Fruit fly (Drosophila melanogaster) whole organism, embryonic: ENCODE results near the gene CG5355.

Experiments
- ATbp ChIP-seq: fragments of 200-800 bp; sonication (Bioruptor generic); optimal IDR thresholded peaks from 2 replicates; lab custom pipeline; 2017; ENCODE audit warnings: missing biosample characterization, mild to moderate bottlenecking, missing genetic modification characterization, missing genetic modification reagents
- CG10543 ChIP-seq: fragments of 200-800 bp; sonication (Bioruptor generic); optimal IDR thresholded peaks from 3 replicates; lab custom pipeline; 2017; ENCODE audit warnings: missing biosample characterization, mild to moderate bottlenecking, missing genetic modification characterization, moderate library complexity
- CG11456 ChIP-seq: fragments of 200-800 bp; sonication (Bioruptor generic); IDR thresholded peaks from 3 replicates; pipeline ENCODE4 v1.3.6; 2022; ENCODE audit warnings: missing biosample characterization, missing genetic modification characterization
- CG12236 ChIP-seq: fragments of 200-800 bp; sonication (Bioruptor generic); optimal IDR thresholded peaks from 2 replicates; lab custom pipeline; 2016; ENCODE audit warnings: missing biosample characterization, missing genetic modification characterization
- CG14441 ChIP-seq: fragments of 200-800 bp; sonication (Bioruptor generic); IDR thresholded peaks from 2 replicates; pipeline ENCODE4 v1.3.6; 2022; ENCODE audit warnings: missing biosample characterization, missing genetic modification characterization
- CG15073 ChIP-seq: fragments of 200-800 bp; sonication (Bioruptor generic); optimal IDR thresholded peaks from 2 replicates; lab custom pipeline; 2016; ENCODE audit warnings: missing biosample characterization, missing genetic modification characterization
- CG17328 ChIP-seq: fragments of 200-800 bp; sonication (Bioruptor generic); IDR thresholded peaks from 2 replicates; pipeline ENCODE4 v1.3.6; 2022; ENCODE audit warnings: missing biosample characterization, missing genetic modification characterization
- CG17361 ChIP-seq: fragments of 200-800 bp; sonication (Bioruptor generic); IDR thresholded peaks from 3 replicates; pipeline ENCODE4 v1.3.6; 2022; ENCODE audit warnings: missing biosample characterization, missing genetic modification characterization
- CG1832 ChIP-seq: fragments of 200-800 bp; sonication (Bioruptor generic); optimal IDR thresholded peaks from 2 replicates; lab custom pipeline; 2017; ENCODE audit warnings: missing biosample characterization, mild to moderate bottlenecking, missing genetic modification characterization, inconsistent platforms
- CG2889 ChIP-seq: fragments of 200-800 bp; sonication (Bioruptor generic); IDR thresholded peaks from 3 replicates; pipeline ENCODE4 v1.3.6; 2022; ENCODE audit warnings: missing biosample characterization, missing genetic modification characterization
- CG31388 ChIP-seq: fragments of 200-800 bp; sonication (Bioruptor generic); optimal IDR thresholded peaks from 2 replicates; lab custom pipeline; 2016; ENCODE audit warnings: missing biosample characterization, missing genetic modification characterization
- CG3281 ChIP-seq: fragments of 200-800 bp; sonication (Bioruptor generic); optimal IDR thresholded peaks from 3 replicates; lab custom pipeline; 2017; ENCODE audit warnings: missing biosample characterization, mild to moderate bottlenecking, missing genetic modification characterization
- CG33213 ChIP-seq: fragments of 200-800 bp; sonication (Bioruptor generic); optimal IDR thresholded peaks from 3 replicates; lab custom pipeline; 2016; ENCODE audit warnings: missing biosample characterization, missing genetic modification characterization
- CG8290 ChIP-seq, 3 experiments: fragments of 200-800 bp; sonication (Bioruptor generic); optimal IDR thresholded peaks; 2 replicates each; lab custom pipeline; 2016 to 2019; ENCODE audit warnings: missing biosample characterization in 3 of 3, missing genetic modification characterization in 3 of 3, mild to moderate bottlenecking in 2 of 3, moderate library complexity in 1 of 3
- CG9876 ChIP-seq: fragments of 200-800 bp; sonication (Bioruptor generic); optimal IDR thresholded peaks from 2 replicates; lab custom pipeline; 2016; ENCODE audit warnings: missing biosample characterization, missing genetic modification characterization
- CkIIα-i1 ChIP-seq: fragments of 200-800 bp; sonication (Bioruptor generic); IDR thresholded peaks from 2 replicates; pipeline ENCODE4 v1.3.6; 2022; ENCODE audit warnings: missing biosample characterization, missing genetic modification characterization
- E2f2 ChIP-seq: fragments of 200-800 bp; sonication (Bioruptor generic); IDR thresholded peaks from 2 replicates; pipeline ENCODE4 v1.3.6; 2022; ENCODE audit warnings: missing biosample characterization, missing genetic modification characterization
- Gug ChIP-seq: fragments of 200-800 bp; sonication (Bioruptor generic); IDR thresholded peaks from 4 replicates; pipeline ENCODE4 v1.3.6; 2022; ENCODE audit warnings: missing biosample characterization, missing genetic modification characterization
- HLHmδ ChIP-seq: fragments of 200-800 bp; sonication (Bioruptor generic); optimal IDR thresholded peaks from 2 replicates; lab custom pipeline; 2018; ENCODE audit warnings: missing biosample characterization, mild to moderate bottlenecking, missing genetic modification characterization, moderate library complexity
- Hey ChIP-seq: fragments of 200-800 bp; sonication (Bioruptor generic); optimal IDR thresholded peaks from 3 replicates; lab custom pipeline; 2018; ENCODE audit warnings: missing biosample characterization, mild to moderate bottlenecking, missing genetic modification characterization
- Hmx ChIP-seq: fragments of 200-800 bp; sonication (Bioruptor generic); optimal IDR thresholded peaks from 2 replicates; lab custom pipeline; 2016; ENCODE audit warnings: missing biosample characterization, missing genetic modification characterization
- Hr78 ChIP-seq, 2 experiments: fragments of 200-800 bp in 1 of 2; fragments of >200 bp in 1 of 2; sonication (Bioruptor generic) in 1 of 2; optimal IDR thresholded peaks; 2 replicates each; lab custom pipeline; 2017 to 2019; ENCODE audit warnings: missing biosample characterization in 2 of 2, missing genetic modification characterization in 2 of 2, mild to moderate bottlenecking in 1 of 2, moderate library complexity in 1 of 2
- Lpt ChIP-seq: fragments of >200 bp; optimal IDR thresholded peaks from 2 replicates; lab custom pipeline; 2018; ENCODE audit warnings: missing biosample characterization, missing genetic modification characterization
- MESR4 ChIP-seq: fragments of 200-800 bp; sonication (Bioruptor generic); optimal IDR thresholded peaks from 2 replicates; lab custom pipeline; 2018; ENCODE audit warnings: missing biosample characterization, mild to moderate bottlenecking, missing genetic modification characterization, moderate library complexity
- Mrtf ChIP-seq: fragments of 200-800 bp; sonication (Bioruptor generic); IDR thresholded peaks from 3 replicates; pipeline ENCODE4 v1.3.6; 2022; ENCODE audit warnings: missing biosample characterization, missing genetic modification characterization
- Side ChIP-seq: fragments of 200-800 bp; sonication (Bioruptor generic); optimal IDR thresholded peaks from 2 replicates; lab custom pipeline; 2016; ENCODE audit warnings: missing biosample characterization, missing genetic modification characterization
- Sry-δ ChIP-seq: fragments of 200-800 bp; sonication (Bioruptor generic); optimal IDR thresholded peaks from 2 replicates; lab custom pipeline; 2016; ENCODE audit warnings: missing biosample characterization, missing genetic modification characterization
- TFAM ChIP-seq: fragments of 200-800 bp; sonication (Bioruptor generic); optimal IDR thresholded peaks from 2 replicates; lab custom pipeline; 2017; ENCODE audit warnings: missing biosample characterization, missing genetic modification characterization, inconsistent platforms
- Trl ChIP-seq, 3 experiments: fragments of >200 bp in 2 of 3; fragments of 200-800 bp in 1 of 3; sonication (Bioruptor generic) in 1 of 3; optimal IDR thresholded peaks; 2 replicates in 1 of 3; 3 replicates in 2 of 3; lab custom pipeline; 2016 to 2017; ENCODE audit warnings: missing biosample characterization in 1 of 3, missing genetic modification characterization in 1 of 3
- ab ChIP-seq: fragments of 200-800 bp; sonication (Bioruptor generic); optimal IDR thresholded peaks from 2 replicates; lab custom pipeline; 2016; ENCODE audit warnings: missing biosample characterization, missing genetic modification characterization
- ap ChIP-seq: fragments of 200-800 bp; sonication (Bioruptor generic); IDR thresholded peaks from 2 replicates; pipeline ENCODE4 v1.3.6; 2022; ENCODE audit warnings: missing biosample characterization, missing genetic modification characterization
- br ChIP-seq: fragments of >200 bp; optimal IDR thresholded peaks from 2 replicates; lab custom pipeline; 2017
- da ChIP-seq: fragments of 200-800 bp; sonication (Bioruptor generic); optimal IDR thresholded peaks from 2 replicates; lab custom pipeline; 2016; ENCODE audit warnings: missing biosample characterization, missing genetic modification characterization
- dan ChIP-seq: fragments of 200-800 bp; sonication (Bioruptor generic); IDR thresholded peaks from 2 replicates; pipeline ENCODE4 v1.3.6; 2022; ENCODE audit warnings: missing biosample characterization, missing genetic modification characterization
- dmrt11E ChIP-seq: fragments of 200-800 bp; sonication (Bioruptor generic); optimal IDR thresholded peaks from 3 replicates; lab custom pipeline; 2018; ENCODE audit warnings: missing biosample characterization, mild to moderate bottlenecking, missing genetic modification characterization, moderate library complexity
- gcm ChIP-seq: fragments of 200-800 bp; sonication (Bioruptor generic); optimal IDR thresholded peaks from 2 replicates; lab custom pipeline; 2019; ENCODE audit warnings: missing biosample characterization, mild to moderate bottlenecking, missing genetic modification characterization, moderate library complexity
- gcm2 ChIP-seq: fragments of 200-800 bp; sonication (Bioruptor generic); optimal IDR thresholded peaks from 2 replicates; lab custom pipeline; 2016; ENCODE audit warnings: missing biosample characterization, missing genetic modification characterization
- gfzf ChIP-seq: fragments of 200-800 bp; sonication (Bioruptor generic); optimal IDR thresholded peaks from 2 replicates; lab custom pipeline; 2016; ENCODE audit warnings: missing biosample characterization, mild to moderate bottlenecking, missing genetic modification characterization, moderate library complexity
- hb ChIP-seq: fragments of 200-800 bp; sonication (Bioruptor generic); IDR thresholded peaks from 3 replicates; pipeline ENCODE4 v1.3.6; 2022; ENCODE audit warnings: missing biosample characterization, missing genetic modification characterization; ENCODE audit not compliant: partially characterized antibody
- maf-S ChIP-seq: fragments of 200-800 bp; sonication (Bioruptor generic); optimal IDR thresholded peaks from 2 replicates; lab custom pipeline; 2016; ENCODE audit warnings: missing biosample characterization, missing genetic modification characterization
- nmo ChIP-seq: fragments of 200-800 bp; sonication (Bioruptor generic); optimal IDR thresholded peaks from 2 replicates; lab custom pipeline; 2018; ENCODE audit warnings: missing biosample characterization, mild to moderate bottlenecking, missing genetic modification characterization, moderate library complexity
- phol ChIP-seq: fragments of 200-800 bp; sonication (Bioruptor generic); optimal IDR thresholded peaks from 3 replicates; lab custom pipeline; 2018; ENCODE audit warnings: missing biosample characterization, mild to moderate bottlenecking, missing genetic modification characterization, moderate library complexity
- pum ChIP-seq: fragments of 200-800 bp; sonication (Bioruptor generic); optimal IDR thresholded peaks from 2 replicates; lab custom pipeline; 2016; ENCODE audit warnings: missing biosample characterization, missing genetic modification characterization
- ro ChIP-seq: fragments of 200-800 bp; sonication (Bioruptor generic); IDR thresholded peaks from 2 replicates; pipeline ENCODE4 v1.3.6; 2022; ENCODE audit warnings: missing biosample characterization, missing genetic modification characterization
- sim ChIP-seq: fragments of 200-800 bp; sonication (Bioruptor generic); IDR thresholded peaks from 2 replicates; pipeline ENCODE4 v1.3.6; 2022; ENCODE audit warnings: missing biosample characterization, missing genetic modification characterization
- ssp ChIP-seq: fragments of 200-800 bp; sonication (Bioruptor generic); IDR thresholded peaks from 2 replicates; pipeline ENCODE4 v1.3.6; 2022; ENCODE audit warnings: missing biosample characterization, missing genetic modification characterization
- stc ChIP-seq: fragments of 200-800 bp; sonication (Bioruptor generic); IDR thresholded peaks from 2 replicates; pipeline ENCODE4 v1.3.6; 2022; ENCODE audit warnings: missing biosample characterization, missing genetic modification characterization
- stwl ChIP-seq: fragments of 200-800 bp; sonication (Bioruptor generic); optimal IDR thresholded peaks from 3 replicates; lab custom pipeline; 2018; ENCODE audit warnings: missing biosample characterization, mild to moderate bottlenecking, missing genetic modification characterization, moderate library complexity
- tin ChIP-seq: fragments of 200-800 bp; sonication (Bioruptor generic); optimal IDR thresholded peaks from 3 replicates; lab custom pipeline; 2016; ENCODE audit warnings: missing biosample characterization, missing genetic modification characterization
- unc-4 ChIP-seq: fragments of 200-800 bp; sonication (Bioruptor generic); IDR thresholded peaks from 2 replicates; pipeline ENCODE4 v1.3.6; 2022; ENCODE audit warnings: missing biosample characterization, missing genetic modification characterization; ENCODE audit not compliant: partially characterized antibody
- yki ChIP-seq: fragments of >200 bp; optimal IDR thresholded peaks from 3 replicates; lab custom pipeline; 2018

The CG5355 gene

dm6 chr2L:10408122-10408576 lies 5.1 kb downstream of the CG5355 start, which contains the start of the genes Ip259 and RpS27A:
TSS of gene Ip259 (plus strand) at chr2L:10408352.
TSS of gene RpS27A (plus strand) at chr2L:10408352.
- TF ChIP-seq CG12236 (GFP tag; lab: Kevin White, UChicago): peak; percentile 9
- peak; percentile 75 for TF ChIP-seq Side (GFP tag; lab: Kevin White, UChicago)
- TF ChIP-seq TFAM (GFP tag; lab: Kevin White, UChicago): no peak
- peak; percentile 75; the same call in 2 of the 3 replicates for TF ChIP-seq CG17361 (GFP tag; lab: Robert Waterston, UW)
- peak; percentile 86 for TF ChIP-seq HLHmδ (GFP tag; lab: Kevin White, UChicago)
- peak; percentile 95 for TF ChIP-seq da (GFP tag; lab: Kevin White, UChicago)
- TF ChIP-seq Hey: no peak
- TF ChIP-seq CG1832 (GFP tag; lab: Kevin White, UChicago): no peak
- TF ChIP-seq ab (GFP tag; lab: Kevin White, UChicago): no peak
- TF ChIP-seq MESR4: peak; percentile 100
- peak; percentile 50 for TF ChIP-seq Sry-δ (GFP tag; lab: Kevin White, UChicago)
- TF ChIP-seq tin (GFP tag; lab: Kevin White, UChicago): peak; percentile 63
- peak; percentile 96 for TF ChIP-seq ssp
- no peak; the same call in 1 of the 3 replicates for TF ChIP-seq CG11456
- no peak for TF ChIP-seq yki
- TF ChIP-seq phol (tag; lab: Kevin White, UChicago): peak; percentile 85
- peak; percentile 10 for TF ChIP-seq gcm2 (GFP tag; lab: Kevin White, UChicago)
- TF ChIP-seq CkIIα-i1: no peak
- TF ChIP-seq CG9876: peak; percentile 84
- TF ChIP-seq ATbp: no peak
- TF ChIP-seq ro (GFP tag; lab: Robert Waterston, UW): no peak
- TF ChIP-seq br (lab: Kevin White, UChicago): no peak
- TF ChIP-seq CG10543: peak; percentile 67
- no peak for TF ChIP-seq unc-4 (GFP tag; lab: Robert Waterston, UW)
- peak; percentile 75 for TF ChIP-seq stc (GFP tag; lab: Robert Waterston, UW)
- peak; percentile 2 for TF ChIP-seq gfzf
- peak; percentile 88 for TF ChIP-seq CG33213 (GFP tag; lab: Kevin White, UChicago)
- TF ChIP-seq dmrt11E: peak; percentile 71
- peak; percentile 38; the same call in 1 of the 3 replicates for TF ChIP-seq CG2889 (GFP tag; lab: Robert Waterston, UW)
- TF ChIP-seq CG3281: peak; percentile 81
- TF ChIP-seq CG17328 (GFP tag; lab: Robert Waterston, UW): peak; percentile 87
- TF ChIP-seq E2f2: peak; percentile 27; the same call in 1 of the 2 replicates
- peak; percentile 81 for TF ChIP-seq nmo
- TF ChIP-seq dan (GFP tag; lab: Robert Waterston, UW): no peak
- no peak for TF ChIP-seq CG15073 (GFP tag; lab: Kevin White, UChicago)
- peak; percentile 30 for TF ChIP-seq pum
- peak; percentile 57; the same call in 1 of the 2 replicates for TF ChIP-seq CG14441 (GFP tag; lab: Robert Waterston, UW)
- TF ChIP-seq Gug (GFP tag; lab: Robert Waterston, UW): no peak; the same call in 3 of the 4 replicates
- TF ChIP-seq gcm (GFP tag; lab: Kevin White, UChicago): no peak
- peak; percentile 30 for TF ChIP-seq stwl (tag; lab: Kevin White, UChicago)
- no peak for TF ChIP-seq CG31388 (GFP tag; lab: Kevin White, UChicago)
- TF ChIP-seq Mrtf (GFP tag; lab: Robert Waterston, UW): no peak; the same call in 1 of the 3 replicates
- TF ChIP-seq sim: peak; percentile 64; the same call in 1 of the 2 replicates
- TF ChIP-seq Lpt: no peak
- no peak for TF ChIP-seq Hr78 (GFP tag; optimal IDR thresholded peaks at IDR 0.05; lab: Kevin White, UChicago)
- TF ChIP-seq maf-S (GFP tag; lab: Kevin White, UChicago): peak; percentile 57
- peak; percentile 74 for TF ChIP-seq CG8290 (GFP tag; optimal IDR thresholded peaks at IDR 0.05; lab: Kevin White, UChicago)
- peak in 1 of 2 experiments; percentile 63 for TF ChIP-seq CG8290 (tag; optimal IDR thresholded peaks at IDR 0.05; lab: Kevin White, UChicago)
- TF ChIP-seq ap (GFP tag; lab: Robert Waterston, UW): no peak; the same call in 1 of the 2 replicates
- no peak for TF ChIP-seq hb (GFP tag; lab: Robert Waterston, UW)
- no peak for TF ChIP-seq Trl (optimal IDR thresholded peaks at IDR 0.05; lab: Kevin White, UChicago)
- TF ChIP-seq Trl (GFP tag; optimal IDR thresholded peaks at IDR 0.05; lab: Kevin White, UChicago): peak; percentile 78
- peak; percentile 6 for TF ChIP-seq Hmx (GFP tag; lab: Kevin White, UChicago)
